Fruit fly (Drosophila melanogaster): ENCODE results near the gene CG3402.
A peak's percentile ranks its signal among the peaks of the same experiment; 100 is the strongest.

Gene CG3402

DNA sequence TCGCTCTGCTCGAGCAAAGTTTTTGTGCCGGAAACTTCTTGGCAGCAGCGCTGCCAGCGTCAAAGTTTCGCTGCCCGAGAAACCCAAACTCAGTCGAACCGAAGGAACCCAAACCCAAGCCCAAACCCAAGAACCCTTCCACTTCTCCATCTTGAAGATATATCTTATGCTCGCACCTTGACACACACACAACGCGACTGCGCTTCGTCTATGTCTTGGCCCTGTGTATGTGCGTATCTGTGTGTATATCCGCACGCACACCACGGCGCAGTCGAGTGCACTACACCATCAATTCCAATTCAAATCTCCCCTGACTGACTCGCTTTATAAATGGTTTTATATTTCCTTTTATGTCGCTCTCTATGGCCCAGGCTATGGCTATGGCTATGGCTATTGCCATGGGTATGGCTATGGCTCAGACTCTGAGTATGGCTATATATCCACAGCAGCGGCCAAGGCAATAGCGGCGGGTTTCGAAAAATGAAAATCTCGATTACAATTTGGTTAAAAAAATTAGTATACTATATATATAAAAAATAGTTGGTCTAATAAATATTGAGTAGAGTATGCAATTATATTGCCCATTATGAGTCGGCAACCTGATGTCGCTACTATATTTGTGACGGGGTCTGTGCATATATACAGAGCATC is 43.8 kb upstream of the CG3402 start (continued):
- peak; percentile 80 for TF ChIP-seq CG17186 (GFP tag; optimal IDR thresholded peaks at IDR 0.05)
- peak; percentile 84 for TF ChIP-seq cato (GFP tag; optimal IDR thresholded peaks at IDR 0.05; ENCODE audit: borderline replicate concordance)
- TF ChIP-seq CG15696 (tag; optimal IDR thresholded peaks at IDR 0.05) = peak; percentile 97
- TF ChIP-seq Taf1 (GFP tag; IDR thresholded peaks at IDR 0.05) = peak; percentile 90
- TF ChIP-seq CG13287 (GFP tag; IDR thresholded peaks at IDR 0.05; ENCODE audit: partially characterized antibody) = no peak
- TF ChIP-seq BEAF-32 (GFP tag; optimal IDR thresholded peaks at IDR 0.05) = peak; percentile 9
- peak; percentile 94 for TF ChIP-seq Xbp1 (GFP tag; optimal IDR thresholded peaks at IDR 0.05)
- TF ChIP-seq dm (GFP tag; optimal IDR thresholded peaks at IDR 0.05) = peak; percentile 47
- peak; percentile 98 for TF ChIP-seq CG10979 (tag; optimal IDR thresholded peaks at IDR 0.05)
- peak; percentile 88 for TF ChIP-seq CG18476 (GFP tag; optimal IDR thresholded peaks at IDR 0.05)
- peak; percentile 65 for TF ChIP-seq pnt (GFP tag; optimal IDR thresholded peaks at IDR 0.05)
- no peak for TF ChIP-seq eyg (GFP tag; optimal IDR thresholded peaks at IDR 0.05)
- TF ChIP-seq E2f2 (GFP tag; IDR thresholded peaks at IDR 0.05) = peak; percentile 77
- TF ChIP-seq CG7357 (GFP tag; IDR thresholded peaks at IDR 0.05) = peak; percentile 88
- TF ChIP-seq run (tag; optimal IDR thresholded peaks at IDR 0.05) = peak; percentile 92
- peak; percentile 15 for TF ChIP-seq CG9876 (GFP tag; optimal IDR thresholded peaks at IDR 0.05)
- peak; percentile 88 for TF ChIP-seq ssp (GFP tag; IDR thresholded peaks at IDR 0.05)
- TF ChIP-seq stc (GFP tag; IDR thresholded peaks at IDR 0.05) = peak; percentile 93
- peak; percentile 89 for TF ChIP-seq CG4707 (GFP tag; optimal IDR thresholded peaks at IDR 0.05)
- peak; percentile 26 for TF ChIP-seq tx (GFP tag; optimal IDR thresholded peaks at IDR 0.05)
- TF ChIP-seq phol (tag; optimal IDR thresholded peaks at IDR 0.05) = peak; percentile 96
- TF ChIP-seq CG3065 (GFP tag; optimal IDR thresholded peaks at IDR 0.05) = peak; percentile 81
- no peak for TF ChIP-seq cad (GFP tag; optimal IDR thresholded peaks at IDR 0.05)
- peak; percentile 96 for TF ChIP-seq gcm (GFP tag; optimal IDR thresholded peaks at IDR 0.05)

DNA sequence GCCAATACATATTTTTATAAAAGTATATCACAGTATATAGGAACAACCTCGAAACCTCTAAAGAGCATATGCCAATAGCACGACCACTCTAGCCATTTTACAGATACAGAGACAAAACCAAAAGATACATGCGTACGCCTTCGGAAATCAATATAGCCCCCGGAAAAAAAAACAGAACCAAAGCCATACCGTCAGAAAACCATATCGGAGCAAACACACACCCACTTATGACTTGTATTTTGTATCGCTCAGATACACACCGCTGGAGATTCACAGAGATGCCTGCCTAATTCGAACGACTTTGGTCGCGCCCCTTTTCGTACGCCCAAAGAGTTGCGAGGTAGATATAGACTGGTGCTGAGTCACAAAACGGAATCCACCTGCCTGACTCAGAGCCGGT is 42.8 kb upstream of the CG3402 start:
- TF ChIP-seq CG10654 (GFP tag; optimal IDR thresholded peaks at IDR 0.05) (no peak), slbo (GFP tag; IDR thresholded peaks at IDR 0.05) (no peak), CG1233 (GFP tag; optimal IDR thresholded peaks at IDR 0.05) (no peak), CG6791 (GFP tag; IDR thresholded peaks at IDR 0.05; ENCODE audit: partially characterized antibody) (peak; percentile 54; the same call in 1 of the 3 replicates), pros (GFP tag; optimal IDR thresholded peaks at IDR 0.05) (no peak), peb (GFP tag; IDR thresholded peaks at IDR 0.05) (no peak), NFAT (GFP tag; IDR thresholded peaks at IDR 0.05) (no peak), sr (GFP tag; IDR thresholded peaks at IDR 0.05) (peak; percentile 55; the same call in 2 of the 3 replicates), CG2116 (GFP tag; optimal IDR thresholded peaks at IDR 0.05) (no peak), CG16815 (GFP tag; optimal IDR thresholded peaks at IDR 0.05) (no peak), CG8290 (GFP tag; optimal IDR thresholded peaks at IDR 0.05) (peak; percentile 80), CG8290 (tag; optimal IDR thresholded peaks at IDR 0.05) (no peak), CG17328 (GFP tag; IDR thresholded peaks at IDR 0.05) (0 out of 2 replicates have a peak, but pooled peaks have one; percentile 16), vvl (GFP tag; IDR thresholded peaks at IDR 0.05) (0 out of 2 replicates have a peak, but pooled peaks have one; percentile 11), Awh (GFP tag; IDR thresholded peaks at IDR 0.05) (no peak), CG13894 (tag; optimal IDR thresholded peaks at IDR 0.05) (peak; percentile 100), CG6689 (GFP tag; IDR thresholded peaks at IDR 0.05) (no peak), CG17385 (GFP tag; optimal IDR thresholded peaks at IDR 0.05) (no peak), CG12071 (GFP tag; optimal IDR thresholded peaks at IDR 0.05) (no peak), CG33213 (GFP tag; optimal IDR thresholded peaks at IDR 0.05) (no peak), CG2199 (GFP tag; IDR thresholded peaks at IDR 0.05) (peak; percentile 81; the same call in 2 of the 3 replicates)

All from whole organism, embryonic.